Fruit fly (Drosophila melanogaster): Measurements from ENCODE around the gene CG1208.

The CG1208 gene

dm6 chr3R:5856215-5856614 is 24.8 kb downstream of the CG1208 start, which contains the start of the genes disp and ECSIT (continued):
- TF ChIP-seq CG15514 (GFP tag; optimal IDR thresholded peaks at IDR 0.05) (peak; percentile 98), Ssrp (tag; optimal IDR thresholded peaks at IDR 0.05) (no peak), CG11695 (GFP tag; IDR thresholded peaks at IDR 0.05) (no peak), MTF-1 (GFP tag; optimal IDR thresholded peaks at IDR 0.05; ENCODE audit: borderline replicate concordance) (no peak), CG13296 (GFP tag; optimal IDR thresholded peaks at IDR 0.05) (no peak), p53 (GFP tag; optimal IDR thresholded peaks at IDR 0.05) (no peak), B-H2 (GFP tag; optimal IDR thresholded peaks at IDR 0.05) (no peak), CG18764 (GFP tag; optimal IDR thresholded peaks at IDR 0.05) (peak; percentile 11), TFAM (GFP tag; optimal IDR thresholded peaks at IDR 0.05) (no peak), CG34422 (GFP tag; IDR thresholded peaks at IDR 0.05) (no peak), sim (GFP tag; IDR thresholded peaks at IDR 0.05) (no peak), CG16815 (GFP tag; optimal IDR thresholded peaks at IDR 0.05) (no peak), Hr51 (GFP tag; optimal IDR thresholded peaks at IDR 0.05) (no peak), yki (optimal IDR thresholded peaks at IDR 0.05) (no peak), Drgx (GFP tag; IDR thresholded peaks at IDR 0.05) (no peak), Dll (GFP tag; IDR thresholded peaks at IDR 0.05; ENCODE audit: partially characterized antibody) (no peak), lov (optimal IDR thresholded peaks at IDR 0.05) (no peak), lov (GFP tag; IDR thresholded peaks at IDR 0.05) (no peak), chinmo (GFP tag; IDR thresholded peaks at IDR 0.05; ENCODE audit: partially characterized antibody) (no peak), kay (GFP tag; optimal IDR thresholded peaks at IDR 0.05) (no peak), ftz-f1 (GFP tag; optimal IDR thresholded peaks at IDR 0.05) (no peak), shn (GFP tag; optimal IDR thresholded peaks at IDR 0.05) (no peak), D19A (tag; optimal IDR thresholded peaks at IDR 0.05) (no peak), CG12071 (GFP tag; optimal IDR thresholded peaks at IDR 0.05) (no peak), Bgb (GFP tag; IDR thresholded peaks at IDR 0.05; ENCODE audit: partially characterized antibody) (no peak), CG4820 (GFP tag; optimal IDR thresholded peaks at IDR 0.05) (no peak), Hsf (GFP tag; optimal IDR thresholded peaks at IDR 0.05) (peak; percentile 64), Trl (optimal IDR thresholded peaks at IDR 0.05) (no peak), Trl (GFP tag; optimal IDR thresholded peaks at IDR 0.05) (peak; percentile 32), slp2 (GFP tag; optimal IDR thresholded peaks at IDR 0.05) (peak; percentile 14), CG8089 (GFP tag; optimal IDR thresholded peaks at IDR 0.05) (no peak), CG11398 (GFP tag; optimal IDR thresholded peaks at IDR 0.05) (no peak), CG2199 (GFP tag; IDR thresholded peaks at IDR 0.05) (no peak), CG6654 (GFP tag; optimal IDR thresholded peaks at IDR 0.05) (no peak), disco-r (GFP tag; optimal IDR thresholded peaks at IDR 0.05) (no peak), kni (GFP tag; optimal IDR thresholded peaks at IDR 0.05) (no peak), CG10654 (GFP tag; optimal IDR thresholded peaks at IDR 0.05) (peak; percentile 20), wek (GFP tag; optimal IDR thresholded peaks at IDR 0.05) (no peak), ken (GFP tag; IDR thresholded peaks at IDR 0.05) (no peak), fd64A (GFP tag; optimal IDR thresholded peaks at IDR 0.05) (no peak), sug (tag; optimal IDR thresholded peaks at IDR 0.05) (no peak), chif (GFP tag; optimal IDR thresholded peaks at IDR 0.05) (no peak), CG4854 (GFP tag; optimal IDR thresholded peaks at IDR 0.05) (no peak), HLH3B (GFP tag; IDR thresholded peaks at IDR 0.05) (no peak), lilli (GFP tag; optimal IDR thresholded peaks at IDR 0.05) (peak; percentile 23), Aef1 (GFP tag; IDR thresholded peaks at IDR 0.05) (no peak), Spps (tag; optimal IDR thresholded peaks at IDR 0.05) (no peak), CG3065 (GFP tag; optimal IDR thresholded peaks at IDR 0.05) (no peak), sob (GFP tag; IDR thresholded peaks at IDR 0.05) (no peak), CG11723 (GFP tag; optimal IDR thresholded peaks at IDR 0.05) (no peak), CG31441 (GFP tag; IDR thresholded peaks at IDR 0.05) (no peak), Eip74EF (GFP tag; optimal IDR thresholded peaks at IDR 0.05) (no peak), CG5953 (GFP tag; IDR thresholded peaks at IDR 0.05) (no peak)
